Fruit fly (Drosophila melanogaster) whole organism, embryonic: ENCODE results near the gene CG5246.

ENCODE experiments used
- Atf3 ChIP-seq: fragments of 200-800 bp; sonication (Bioruptor generic); optimal IDR thresholded peaks from 3 replicates; lab custom pipeline; 2016; ENCODE audit warnings: missing biosample characterization, missing genetic modification characterization
- Atf6 ChIP-seq: fragments of 200-800 bp; sonication (Bioruptor generic); IDR thresholded peaks from 2 replicates; pipeline ENCODE4 v1.3.6; 2022; ENCODE audit warnings: missing biosample characterization, missing genetic modification characterization
- B-H1 ChIP-seq: fragments of 200-800 bp; sonication (Bioruptor generic); IDR thresholded peaks from 3 replicates; pipeline ENCODE4 v1.3.6; 2022; ENCODE audit warnings: missing biosample characterization, missing genetic modification characterization
- CG10431 ChIP-seq: fragments of 200-800 bp; sonication (Bioruptor generic); optimal IDR thresholded peaks from 3 replicates; lab custom pipeline; 2018; ENCODE audit warnings: missing biosample characterization, mild to moderate bottlenecking, missing genetic modification characterization
- CG11398 ChIP-seq: fragments of 200-800 bp; sonication (Bioruptor generic); optimal IDR thresholded peaks from 2 replicates; lab custom pipeline; 2016; ENCODE audit warnings: missing biosample characterization, missing genetic modification characterization
- CG11696 ChIP-seq: fragments of 200-800 bp; sonication (Bioruptor generic); IDR thresholded peaks from 2 replicates; pipeline ENCODE4 v1.3.6; 2022; ENCODE audit warnings: missing biosample characterization, missing genetic modification characterization
- CG12391 ChIP-seq: fragments of 200-800 bp; sonication (Bioruptor generic); optimal IDR thresholded peaks from 3 replicates; lab custom pipeline; 2018; ENCODE audit warnings: missing biosample characterization, mild to moderate bottlenecking, missing genetic modification characterization, moderate library complexity
- CG16815 ChIP-seq: fragments of 200-800 bp; sonication (Bioruptor generic); optimal IDR thresholded peaks from 3 replicates; lab custom pipeline; 2017; ENCODE audit warnings: missing biosample characterization, mild to moderate bottlenecking, missing genetic modification characterization
- CG7372 ChIP-seq: fragments of 200-800 bp; sonication (Bioruptor generic); IDR thresholded peaks from 2 replicates; pipeline ENCODE4 v1.3.6; 2022; ENCODE audit warnings: missing biosample characterization, missing genetic modification characterization
- CG8359 ChIP-seq: fragments of 200-800 bp; sonication (Bioruptor generic); optimal IDR thresholded peaks from 2 replicates; lab custom pipeline; 2017; ENCODE audit warnings: missing biosample characterization, mild to moderate bottlenecking, missing genetic modification characterization, borderline replicate concordance
- Doc2 ChIP-seq: fragments of 200-800 bp; sonication (Bioruptor generic); IDR thresholded peaks from 2 replicates; pipeline ENCODE4 v1.3.6; 2022; ENCODE audit warnings: missing biosample characterization, missing genetic modification characterization
- Ets65A ChIP-seq: fragments of 200-800 bp; sonication (Bioruptor generic); peaks from one replicate; lab custom pipeline; 2016; ENCODE audit warnings: missing biosample characterization, missing genetic modification characterization
- Fer3 ChIP-seq: fragments of 200-800 bp; sonication (Bioruptor generic); optimal IDR thresholded peaks from 2 replicates; lab custom pipeline; 2018; ENCODE audit warnings: missing biosample characterization, mild to moderate bottlenecking, missing genetic modification characterization, moderate library complexity
- GATAe ChIP-seq: fragments of 200-800 bp; sonication (Bioruptor generic); conservative IDR thresholded peaks from 2 replicates; pipeline ENCODE4 v1.3.6; 2022; ENCODE audit warnings: missing biosample characterization, missing genetic modification characterization
- H2.0 ChIP-seq: fragments of 200-800 bp; sonication (Bioruptor generic); IDR thresholded peaks from 2 replicates; pipeline ENCODE4 v1.3.6; 2022; ENCODE audit warnings: missing biosample characterization, missing genetic modification characterization
- Hr3 ChIP-seq: fragments of 200-800 bp; sonication (Bioruptor generic); optimal IDR thresholded peaks from 3 replicates; lab custom pipeline; 2016; ENCODE audit warnings: missing biosample characterization, missing genetic modification characterization
- Lhr ChIP-seq: fragments of 200-800 bp; sonication (Bioruptor generic); optimal IDR thresholded peaks from 3 replicates; lab custom pipeline; 2017; ENCODE audit warnings: mild to moderate bottlenecking, missing biosample characterization, missing genetic modification reagents, missing genetic modification characterization
- Lpt ChIP-seq: fragments of >200 bp; optimal IDR thresholded peaks from 2 replicates; lab custom pipeline; 2018; ENCODE audit warnings: missing biosample characterization, missing genetic modification characterization
- Med ChIP-seq: fragments of 200-800 bp; sonication (Bioruptor generic); peaks from one replicate; lab custom pipeline; 2016; ENCODE audit warnings: missing biosample characterization, missing genetic modification characterization, mild to moderate bottlenecking, inconsistent platforms, moderate library complexity
- Nf-YA ChIP-seq: fragments of 200-800 bp; sonication (Bioruptor generic); IDR thresholded peaks from 2 replicates; pipeline ENCODE4 v1.3.6; 2022; ENCODE audit warnings: missing biosample characterization, missing genetic modification characterization
- ase ChIP-seq: fragments of 200-800 bp; sonication (Bioruptor generic); IDR thresholded peaks from 3 replicates; pipeline ENCODE4 v1.3.6; 2022; ENCODE audit warnings: missing biosample characterization, missing genetic modification characterization
- crol ChIP-seq: fragments of 200-800 bp; sonication (Bioruptor generic); IDR thresholded peaks from 2 replicates; pipeline ENCODE4 v1.3.6; 2022; ENCODE audit warnings: missing biosample characterization, missing genetic modification characterization
- cwo ChIP-seq: fragments of 200-800 bp; sonication (Bioruptor generic); optimal IDR thresholded peaks from 3 replicates; lab custom pipeline; 2017; ENCODE audit warnings: missing biosample characterization, missing genetic modification characterization, mild to moderate bottlenecking, moderate library complexity, missing genetic modification reagents
- danr ChIP-seq: fragments of 200-800 bp; sonication (Bioruptor generic); IDR thresholded peaks from 2 replicates; pipeline ENCODE4 v1.3.6; 2022; ENCODE audit warnings: missing biosample characterization, missing genetic modification characterization
- dysf ChIP-seq: fragments of 200-800 bp; sonication (Bioruptor generic); IDR thresholded peaks from 3 replicates; pipeline ENCODE4 v1.3.6; 2022; ENCODE audit warnings: missing biosample characterization, missing genetic modification characterization
- ewg ChIP-seq: fragments of 200-800 bp; sonication (Bioruptor generic); optimal IDR thresholded peaks from 3 replicates; lab custom pipeline; 2017; ENCODE audit warnings: mild to moderate bottlenecking, missing biosample characterization, missing genetic modification reagents, missing genetic modification characterization
- ftz-f1 ChIP-seq: fragments of 200-800 bp; sonication (Bioruptor generic); optimal IDR thresholded peaks from 2 replicates; lab custom pipeline; 2016; ENCODE audit warnings: missing biosample characterization, missing genetic modification characterization
- her ChIP-seq: fragments of 200-800 bp; sonication (Bioruptor generic); optimal IDR thresholded peaks from 2 replicates; lab custom pipeline; 2016; ENCODE audit warnings: missing biosample characterization, missing genetic modification characterization
- lov ChIP-seq, 2 experiments: fragments of 200-800 bp in 1 of 2; fragments of >200 bp in 1 of 2; sonication (Bioruptor generic) in 1 of 2; IDR thresholded peaks in 1 of 2; optimal IDR thresholded peaks in 1 of 2; 2 replicates in 1 of 2; 3 replicates in 1 of 2; pipeline versions ENCODE4 v1.3.6 to Lab custom; 2017 to 2022; ENCODE audit warnings: missing biosample characterization in 1 of 2, missing genetic modification characterization in 1 of 2
- nmo ChIP-seq: fragments of 200-800 bp; sonication (Bioruptor generic); optimal IDR thresholded peaks from 2 replicates; lab custom pipeline; 2018; ENCODE audit warnings: missing biosample characterization, mild to moderate bottlenecking, missing genetic modification characterization, moderate library complexity
- rib ChIP-seq: fragments of 200-800 bp; sonication (Bioruptor generic); IDR thresholded peaks from 2 replicates; pipeline ENCODE4 v1.3.6; 2022; ENCODE audit warnings: missing biosample characterization, missing genetic modification characterization
- row ChIP-seq: fragments of 200-800 bp; sonication (Bioruptor generic); IDR thresholded peaks from 3 replicates; pipeline ENCODE4 v1.3.6; 2022; ENCODE audit warnings: missing biosample characterization, missing genetic modification characterization
- sd ChIP-seq: fragments of 200-800 bp; sonication (Bioruptor generic); optimal IDR thresholded peaks from 3 replicates; lab custom pipeline; 2018; ENCODE audit warnings: missing biosample characterization, mild to moderate bottlenecking, missing genetic modification characterization, moderate library complexity
- sisA ChIP-seq: fragments of 200-800 bp; sonication (Bioruptor generic); IDR thresholded peaks from 2 replicates; pipeline ENCODE4 v1.3.6; 2022; ENCODE audit warnings: missing biosample characterization, missing genetic modification characterization
- slou ChIP-seq: fragments of 200-800 bp; sonication (Bioruptor generic); optimal IDR thresholded peaks from 3 replicates; lab custom pipeline; 2016; ENCODE audit warnings: missing biosample characterization, missing genetic modification characterization
- sug ChIP-seq: fragments of 200-800 bp; optimal IDR thresholded peaks from 2 replicates; lab custom pipeline; 2019; ENCODE audit warnings: missing biosample characterization, mild to moderate bottlenecking, missing genetic modification characterization, moderate library complexity
- usp ChIP-seq: fragments of >200 bp; optimal IDR thresholded peaks from 2 replicates; lab custom pipeline; 2017; ENCODE audit warnings: missing biosample characterization, missing genetic modification characterization
- zfh2 ChIP-seq: fragments of 200-800 bp; sonication (Bioruptor generic); optimal IDR thresholded peaks from 2 replicates; lab custom pipeline; 2016; ENCODE audit warnings: missing biosample characterization, missing genetic modification characterization

The CG5246 gene

DNA sequence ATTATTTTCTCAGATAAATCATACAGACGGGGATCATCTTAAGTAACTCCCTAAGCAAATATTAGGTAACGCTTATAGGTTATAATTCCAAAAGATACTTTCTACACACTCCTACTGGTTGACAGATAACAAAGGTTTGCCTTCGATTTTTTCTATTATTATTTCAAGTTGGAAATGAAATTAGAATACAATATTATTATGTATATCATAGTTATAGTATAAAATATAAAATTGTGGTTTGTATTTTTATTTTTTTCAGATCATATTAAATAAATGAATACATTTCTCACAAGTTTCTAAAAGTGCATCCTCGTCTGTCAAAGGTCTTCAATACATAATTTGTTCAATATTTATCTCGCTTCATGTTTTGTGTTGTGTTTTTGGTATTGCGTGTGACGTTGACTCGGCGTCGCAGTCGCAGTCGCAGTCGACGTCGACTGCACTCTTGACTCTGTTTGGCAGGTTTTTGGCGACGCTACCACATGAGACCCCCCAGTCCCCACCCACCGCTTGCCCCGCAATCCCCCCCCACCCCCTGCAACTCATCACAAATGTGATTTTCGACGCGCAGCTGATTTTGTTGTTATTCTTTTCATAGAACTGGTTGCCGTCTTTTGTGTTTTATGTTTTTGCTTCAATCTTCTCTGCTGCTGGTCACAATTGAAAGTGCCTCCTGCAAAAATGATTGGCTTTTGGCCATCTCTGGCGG, 13.0 kb upstream of the CG5246 start (continued):
- TF ChIP-seq crol (GFP tag; lab: Robert Waterston, UW) = peak; percentile 91
- no peak for TF ChIP-seq CG11398 (GFP tag; lab: Kevin White, UChicago)
- TF ChIP-seq Atf6 (GFP tag; lab: Robert Waterston, UW) = no peak
- TF ChIP-seq ftz-f1 (GFP tag; lab: Kevin White, UChicago) = no peak
- TF ChIP-seq H2.0 (GFP tag; lab: Robert Waterston, UW) = no peak
- TF ChIP-seq dysf (GFP tag; lab: Robert Waterston, UW) = 0 out of 3 replicates have a peak, but pooled peaks have one; percentile 10
- no peak for TF ChIP-seq Fer3 (tag; lab: Kevin White, UChicago)

DNA sequence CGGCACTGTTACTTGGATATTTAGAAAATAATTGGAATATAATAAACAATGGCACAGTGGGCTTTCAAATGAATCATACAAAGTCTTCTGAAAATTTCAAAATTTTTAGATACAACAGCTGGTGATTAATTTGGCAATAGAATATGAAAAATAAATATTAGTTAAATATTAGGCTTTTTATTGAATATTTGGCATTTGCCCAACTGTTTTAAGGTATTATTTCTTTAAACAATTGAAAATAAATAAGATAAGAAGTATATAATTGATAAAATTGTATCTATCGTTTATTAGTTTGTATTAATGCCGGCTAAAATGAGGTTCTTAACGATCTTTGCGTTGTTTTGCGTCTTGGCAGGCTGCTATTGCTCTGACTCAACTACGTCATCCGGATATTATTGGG, 11.7 kb upstream of the CG5246 start, which contains the start of gene CG45079:
Gene CG45079, plus strand, starts transcription at position 301 of the 400 bp plus-strand sequence.
- TF ChIP-seq sug (tag; lab: Kevin White, UChicago) (no peak), CG12391 (no peak), danr (no peak), Lpt (GFP tag; lab: Kevin White, UChicago) (no peak), Doc2 (GFP tag; lab: Robert Waterston, UW) (no peak), Atf3 (GFP tag; lab: Kevin White, UChicago) (no peak), ase (no peak), GATAe (no peak), CG16815 (GFP tag; lab: Kevin White, UChicago) (no peak), B-H1 (GFP tag; lab: Robert Waterston, UW) (no peak), rib (GFP tag; lab: Robert Waterston, UW) (no peak), Nf-YA (GFP tag; lab: Robert Waterston, UW) (no peak), Lhr (GFP tag; lab: Kevin White, UChicago) (no peak), zfh2 (GFP tag; lab: Kevin White, UChicago) (no peak)

DNA sequence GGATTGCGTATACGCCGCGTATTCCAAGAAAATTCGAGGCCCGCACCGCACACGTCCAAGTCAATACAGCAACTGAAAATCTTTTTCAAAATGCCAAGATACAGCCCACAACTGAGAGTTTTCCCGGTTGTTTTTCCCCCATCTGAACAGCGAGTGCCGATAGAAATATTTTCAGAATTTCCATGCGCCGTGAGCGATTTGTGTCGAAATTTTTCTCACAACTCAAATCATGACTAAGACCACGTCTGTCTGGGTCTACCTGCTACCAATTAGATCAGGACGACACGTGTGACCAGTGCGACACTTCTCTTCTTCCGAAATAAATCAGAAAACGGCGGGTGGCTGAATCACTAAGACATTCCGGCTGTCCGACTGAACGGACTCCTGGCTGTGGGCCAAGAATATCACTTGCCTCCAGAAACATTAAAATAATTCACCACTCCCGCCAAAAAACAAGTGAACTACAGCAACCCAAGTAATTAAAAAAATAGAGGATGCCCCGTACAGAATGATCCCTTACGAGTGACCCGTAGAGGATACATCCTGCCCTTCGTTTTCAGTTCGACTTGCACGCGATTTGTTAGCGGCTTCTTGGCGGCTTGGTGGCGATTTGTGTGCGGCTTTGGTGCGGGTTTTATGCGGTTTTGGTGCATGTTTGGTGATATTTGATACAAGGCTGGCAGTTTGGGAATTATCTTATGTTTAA, 10.4 kb upstream of the CG5246 start, which contains the start of gene cher:
Gene cher, minus strand, starts transcription at position 51 of the 706 bp plus-strand sequence.
- TF ChIP-seq Med (GFP tag; lab: Kevin White, UChicago) = peak; percentile 61
- no peak for TF ChIP-seq CG11696 (GFP tag; lab: Robert Waterston, UW)
- no peak for TF ChIP-seq Hr3
- no peak for TF ChIP-seq slou (GFP tag; lab: Kevin White, UChicago)
- TF ChIP-seq Ets65A = peak; percentile 47
- no peak for TF ChIP-seq lov (optimal IDR thresholded peaks at IDR 0.05; lab: Kevin White, UChicago)
- no peak for TF ChIP-seq lov (GFP tag; IDR thresholded peaks at IDR 0.05; lab: Robert Waterston, UW)
- TF ChIP-seq sisA (GFP tag; lab: Robert Waterston, UW) = no peak
- TF ChIP-seq CG10431 = no peak
- peak; percentile 97 for TF ChIP-seq CG8359 (GFP tag; lab: Kevin White, UChicago)
- TF ChIP-seq usp (GFP tag; lab: Kevin White, UChicago) = no peak
- TF ChIP-seq sd (tag; lab: Kevin White, UChicago) = peak; percentile 53
- TF ChIP-seq row (GFP tag; lab: Robert Waterston, UW) = no peak
- peak; percentile 30 for TF ChIP-seq cwo (GFP tag; lab: Kevin White, UChicago)
- no peak for TF ChIP-seq ewg
- TF ChIP-seq her (GFP tag; lab: Kevin White, UChicago) = no peak
- TF ChIP-seq nmo (GFP tag; lab: Kevin White, UChicago) = no peak
- TF ChIP-seq CG7372 (GFP tag; lab: Robert Waterston, UW) = no peak
